Worm (Caenorhabditis elegans) whole organism, L3 larva: ENCODE measurements around the gene F46G11.4.

Experiments used
- ZK546.5 ChIP-seq: sonication (generic microtip); optimal IDR thresholded peaks from 2 replicates; lab custom pipeline; 2017; ENCODE audit warnings: missing biosample characterization, missing genetic modification characterization
- ama-1 ChIP-seq: fragments of 150-350 bp; optimal IDR thresholded peaks from 2 replicates; lab custom pipeline; 2018
- ceh-16 ChIP-seq: sonication (generic microtip); optimal IDR thresholded peaks from 2 replicates; lab custom pipeline; 2017; ENCODE audit warnings: missing biosample characterization, missing genetic modification characterization
- ceh-28 ChIP-seq: fragments of 150-350 bp; optimal IDR thresholded peaks from 2 replicates; lab custom pipeline; 2014; ENCODE audit warnings: missing biosample characterization, missing genetic modification reagents, missing genetic modification characterization
- ceh-82 ChIP-seq: fragments of 150-350 bp; optimal IDR thresholded peaks from 2 replicates; lab custom pipeline; 2014; ENCODE audit warnings: missing biosample characterization, missing genetic modification characterization
- ceh-9 ChIP-seq: sonication (generic microtip); optimal IDR thresholded peaks from 2 replicates; lab custom pipeline; 2018; ENCODE audit warnings: missing biosample characterization, missing genetic modification characterization
- egl-27 ChIP-seq: sonication (generic microtip); optimal IDR thresholded peaks from 4 replicates; lab custom pipeline; 2017; ENCODE audit warnings: missing biosample characterization, missing genetic modification reagents, missing genetic modification characterization
- egl-5 ChIP-seq: fragments of 150-350 bp; optimal IDR thresholded peaks from 2 replicates; lab custom pipeline; 2017; ENCODE audit warnings: missing biosample characterization, missing genetic modification reagents, missing genetic modification characterization, inconsistent platforms
- elt-1 ChIP-seq: fragments of 150-350 bp; optimal IDR thresholded peaks from 2 replicates; lab custom pipeline; 2014; ENCODE audit warnings: missing biosample characterization, missing genetic modification characterization
- elt-2 ChIP-seq: sonication (generic microtip); optimal IDR thresholded peaks from 2 replicates; lab custom pipeline; 2016; ENCODE audit warnings: missing genetic modification reagents, mild to moderate bottlenecking, missing genetic modification characterization, missing compliant biosample characterization
- elt-3 ChIP-seq, 3 experiments: fragments of 150-350 bp in 1 of 3; sonication (generic microtip) in 2 of 3; optimal IDR thresholded peaks; 2 replicates in 2 of 3; 4 replicates in 1 of 3; lab custom pipeline; 2014 to 2017; ENCODE audit warnings: missing biosample characterization in 3 of 3, missing genetic modification characterization in 3 of 3
- eor-1 ChIP-seq, 2 experiments: fragments of 150-350 bp; optimal IDR thresholded peaks; 2 replicates each; lab custom pipeline; 2014 to 2018; ENCODE audit warnings: missing biosample characterization in 2 of 2, missing genetic modification characterization in 2 of 2
- fkh-2 ChIP-seq: fragments of 150-350 bp; optimal IDR thresholded peaks from 2 replicates; lab custom pipeline; 2014; ENCODE audit warnings: missing biosample characterization, missing genetic modification reagents, missing genetic modification characterization
- fos-1 ChIP-seq: fragments of 150-350 bp; optimal IDR thresholded peaks from 2 replicates; lab custom pipeline; 2014; ENCODE audit warnings: missing biosample characterization, missing genetic modification characterization
- hmg-11 ChIP-seq: sonication (generic microtip); optimal IDR thresholded peaks from 2 replicates; lab custom pipeline; 2016; ENCODE audit warnings: missing genetic modification characterization, missing compliant biosample characterization
- jun-1 ChIP-seq: fragments of 150-350 bp; optimal IDR thresholded peaks from 2 replicates; lab custom pipeline; 2014; ENCODE audit warnings: missing biosample characterization, missing genetic modification reagents, missing genetic modification characterization
- mdl-1 ChIP-seq: fragments of 150-350 bp; optimal IDR thresholded peaks from 2 replicates; lab custom pipeline; 2014; ENCODE audit warnings: missing biosample characterization, missing genetic modification characterization
- mml-1 ChIP-seq: fragments of 150-350 bp; sonication (generic microtip); optimal IDR thresholded peaks from 3 replicates; lab custom pipeline; 2014; ENCODE audit warnings: missing biosample characterization, missing genetic modification characterization
- nfya-1 ChIP-seq: sonication (generic microtip); optimal IDR thresholded peaks from 2 replicates; lab custom pipeline; 2017; ENCODE audit warnings: missing genetic modification characterization, mild to moderate bottlenecking, missing compliant biosample characterization, antibody characterized with exemption, moderate library complexity; ENCODE audit not compliant: insufficient read depth
- nhr-11 ChIP-seq: fragments of 150-350 bp; optimal IDR thresholded peaks from 2 replicates; lab custom pipeline; 2014; ENCODE audit warnings: missing biosample characterization, missing genetic modification characterization
- nhr-12 ChIP-seq: fragments of 150-350 bp; optimal IDR thresholded peaks from 2 replicates; lab custom pipeline; 2014; ENCODE audit warnings: missing biosample characterization, missing genetic modification characterization
- nhr-23 ChIP-seq: fragments of 150-350 bp; optimal IDR thresholded peaks from 2 replicates; lab custom pipeline; 2014; ENCODE audit warnings: missing biosample characterization, missing genetic modification reagents, missing genetic modification characterization
- nhr-25 ChIP-seq: sonication (generic microtip); optimal IDR thresholded peaks from 2 replicates; lab custom pipeline; 2017; ENCODE audit warnings: missing biosample characterization, missing genetic modification characterization
- nhr-28 ChIP-seq: fragments of 150-350 bp; optimal IDR thresholded peaks from 2 replicates; lab custom pipeline; 2014; ENCODE audit warnings: missing biosample characterization, missing genetic modification characterization
- nhr-43 ChIP-seq: sonication (generic microtip); optimal IDR thresholded peaks from 2 replicates; lab custom pipeline; 2016; ENCODE audit warnings: mild to moderate bottlenecking, missing genetic modification characterization, missing compliant biosample characterization; ENCODE audit not compliant: poor library complexity, severe bottlenecking
- nhr-77 ChIP-seq: fragments of 150-350 bp; optimal IDR thresholded peaks from 2 replicates; lab custom pipeline; 2014; ENCODE audit warnings: missing biosample characterization, missing genetic modification characterization
- pha-4 ChIP-seq: fragments of 150-350 bp; optimal IDR thresholded peaks from 2 replicates; lab custom pipeline; 2014; ENCODE audit warnings: missing biosample characterization, missing genetic modification reagents, missing genetic modification characterization
- pqm-1 ChIP-seq: fragments of 150-350 bp; optimal IDR thresholded peaks from 2 replicates; lab custom pipeline; 2017; ENCODE audit warnings: missing biosample characterization, missing genetic modification characterization, inconsistent platforms
- sea-2 ChIP-seq: fragments of 150-350 bp; sonication (generic microtip); optimal IDR thresholded peaks from 4 replicates; lab custom pipeline; 2014; ENCODE audit warnings: missing biosample characterization, missing genetic modification reagents, missing genetic modification characterization
- tbx-2 ChIP-seq: sonication (generic microtip); optimal IDR thresholded peaks from 2 replicates; lab custom pipeline; 2016; ENCODE audit warnings: mild to moderate bottlenecking, missing genetic modification characterization, missing compliant biosample characterization
- unc-39 ChIP-seq: sonication (generic microtip); optimal IDR thresholded peaks from 4 replicates; lab custom pipeline; 2017; ENCODE audit warnings: missing biosample characterization, missing genetic modification characterization
- unc-62 ChIP-seq: fragments of 150-350 bp; sonication (generic microtip); optimal IDR thresholded peaks from 4 replicates; lab custom pipeline; 2014; ENCODE audit warnings: missing biosample characterization, missing genetic modification reagents, missing genetic modification characterization
- zag-1 ChIP-seq: fragments of 150-350 bp; optimal IDR thresholded peaks from 2 replicates; lab custom pipeline; 2014; ENCODE audit warnings: missing biosample characterization, missing genetic modification characterization
- ztf-4 ChIP-seq: fragments of 150-350 bp; optimal IDR thresholded peaks from 2 replicates; lab custom pipeline; 2014; ENCODE audit warnings: missing biosample characterization, missing genetic modification characterization

Gene F46G11.4

ce11 chrX:5834581-5835481 is 36.2 kb upstream of the F46G11.4 start, which contains the start of gene F13D11.4:
TSS of gene F13D11.4 (minus strand) at chrX:5834805.
- TF ChIP-seq nhr-77 (tag; lab: Kevin White, UChicago) (no peak), ceh-28 (peak; percentile 36), nhr-28 (tag; lab: Kevin White, UChicago) (no peak), ama-1 (lab: Kevin White, UChicago) (no peak), nhr-23 (tag; lab: Kevin White, UChicago) (peak; percentile 87), ceh-82 (tag; lab: Kevin White, UChicago) (no peak), tbx-2 (tag; lab: Kevin White, UChicago) (no peak), pqm-1 (peak; percentile 81), pha-4 (tag; lab: Kevin White, UChicago) (peak; percentile 17), elt-2 (tag; lab: Kevin White, UChicago) (peak; percentile 64), nfya-1 (tag; lab: Kevin White, UChicago) (no peak), fos-1 (tag; lab: Kevin White, UChicago) (no peak), nhr-25 (tag; lab: Kevin White, UChicago) (peak; percentile 79)
- TF ChIP-seq, all 47 proteins: peak for 6

ce11 chrX:5831827-5832226 is 33.2 kb upstream of the F46G11.4 start:
- TF ChIP-seq nhr-28 (tag; lab: Kevin White, UChicago): no peak
- TF ChIP-seq sea-2: no peak
- peak; percentile 14 for TF ChIP-seq jun-1
- peak; percentile 63 for TF ChIP-seq pqm-1
- TF ChIP-seq elt-2 (tag; lab: Kevin White, UChicago): peak; percentile 50
- no peak for TF ChIP-seq egl-5 (tag; lab: Kevin White, UChicago)

ce11 chrX:5829175-5829574 is 30.6 kb upstream of the F46G11.4 start, which contains the start of gene acp-5:
TSS of gene acp-5 (plus strand) at chrX:5829435.
- TF ChIP-seq ztf-4 (tag; lab: Kevin White, UChicago) (no peak), tbx-2 (tag; lab: Kevin White, UChicago) (no peak), elt-1 (tag; lab: Kevin White, UChicago) (no peak), egl-27 (tag; lab: Kevin White, UChicago) (no peak), eor-1 (tag; optimal IDR thresholded peaks at IDR 0.05; lab: Kevin White, UChicago) (no peak), ceh-28 (peak; percentile 9), unc-62 (GFP tag; lab: Kevin White, UChicago) (no peak), nfya-1 (tag; lab: Kevin White, UChicago) (no peak), fkh-2 (tag; lab: Kevin White, UChicago) (no peak), hmg-11 (tag; lab: Kevin White, UChicago) (no peak), zag-1 (tag; lab: Kevin White, UChicago) (no peak), elt-2 (tag; lab: Kevin White, UChicago) (peak; percentile 51), nhr-12 (no peak), pqm-1 (peak; percentile 53), pha-4 (tag; lab: Kevin White, UChicago) (no peak), mdl-1 (no peak), nhr-25 (tag; lab: Kevin White, UChicago) (no peak), ZK546.5 (no peak), unc-39 (tag; lab: Kevin White, UChicago) (no peak), ceh-9 (tag; lab: Kevin White, UChicago) (no peak), ceh-16 (tag; lab: Kevin White, UChicago) (no peak)

ce11 chrX:5828085-5828484 is 29.5 kb upstream of the F46G11.4 start:
- TF ChIP-seq nfya-1 (tag; lab: Kevin White, UChicago) (peak; percentile 17), mml-1 (tag; lab: Kevin White, UChicago) (no peak), mdl-1 (no peak), elt-1 (tag; lab: Kevin White, UChicago) (peak; percentile 36), unc-62 (GFP tag; lab: Kevin White, UChicago) (peak; percentile 82), elt-3 (tag; optimal IDR thresholded peaks at IDR 0.05; lab: Kevin White, UChicago) (peak in 1 of 3 experiments; percentile 3), nhr-25 (tag; lab: Kevin White, UChicago) (peak; percentile 95), nhr-12 (no peak), nhr-43 (peak; percentile 57), nhr-23 (tag; lab: Kevin White, UChicago) (peak; percentile 79), nhr-11 (tag; lab: Kevin White, UChicago) (no peak)
- TF ChIP-seq, all 47 proteins: peak for 7
